Worm (Caenorhabditis elegans): ENCODE measurements around the gene cest-2.3.
A peak's percentile ranks its signal among the peaks of the same experiment; 100 is the strongest.

The cest-2.3 gene

DNA sequence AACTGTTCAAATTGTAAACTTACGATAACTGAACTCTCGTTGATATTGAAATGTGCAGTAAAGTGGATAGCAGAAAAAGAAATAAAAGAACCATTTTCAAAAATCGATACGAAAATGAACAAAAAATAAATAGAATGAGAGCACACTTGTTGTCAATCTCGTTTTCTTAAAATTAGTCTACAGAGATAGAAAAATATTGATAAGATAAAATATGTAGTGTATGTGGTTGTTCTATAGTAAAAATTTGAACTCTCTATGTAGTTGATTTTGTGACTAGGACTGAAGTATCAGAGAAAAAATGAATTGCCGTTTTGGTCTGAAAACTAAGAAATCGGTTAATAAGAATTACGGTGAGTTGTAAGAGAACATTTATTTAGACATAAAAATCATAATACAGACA, 11.5 kb downstream of the cest-2.3 start, which contains the start of gene cest-2.1:
Gene cest-2.1 (minus strand): TSS at position 198 of the 400 bp plus-strand sequence.
- TF ChIP-seq T22C8.4 (GFP tag; IDR thresholded peaks at IDR 0.05): no peak
- no peak for TF ChIP-seq ztf-29 (GFP tag; IDR thresholded peaks at IDR 0.05)
- TF ChIP-seq klf-2 (GFP tag; conservative IDR thresholded peaks at IDR 0.05): no peak
- no peak for TF ChIP-seq ztf-23 (GFP tag; IDR thresholded peaks at IDR 0.05)
- no peak for TF ChIP-seq ref-1 (GFP tag; conservative IDR thresholded peaks at IDR 0.05)
- TF ChIP-seq med-1 (GFP tag; optimal IDR thresholded peaks at IDR 0.05; ENCODE audit: insufficient read depth): no peak
- no peak for TF ChIP-seq cog-1 (tag; optimal IDR thresholded peaks at IDR 0.05)
- TF ChIP-seq flt-1 (GFP tag; IDR thresholded peaks at IDR 0.05): no peak
- no peak for TF ChIP-seq tab-1 (GFP tag; IDR thresholded peaks at IDR 0.05)

DNA sequence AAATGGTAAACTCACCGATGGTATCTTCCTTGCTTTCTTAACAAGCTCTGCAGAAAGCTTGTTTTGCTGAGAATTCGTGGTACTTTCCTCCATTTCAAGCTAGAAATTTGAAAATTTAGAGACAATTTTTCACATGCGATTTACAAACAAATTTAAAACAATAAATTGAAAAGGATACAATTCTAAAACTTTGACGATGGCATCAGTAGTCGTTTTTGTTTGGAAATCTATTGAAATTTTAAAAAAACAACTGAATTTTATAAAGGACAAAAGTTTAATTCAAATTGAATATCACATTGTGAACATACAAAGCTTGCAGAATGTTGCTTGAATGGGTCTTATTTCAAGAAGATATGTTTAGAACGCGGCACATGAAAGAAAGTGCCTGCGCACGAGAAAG, 15.1 kb downstream of the cest-2.3 start, which contains the start of gene ocam-1:
Gene ocam-1 (minus strand): TSS at position 101 of the 400 bp plus-strand sequence.
- TF ChIP-seq tab-1 (GFP tag; IDR thresholded peaks at IDR 0.05) (no peak), med-1 (GFP tag; optimal IDR thresholded peaks at IDR 0.05; ENCODE audit: insufficient read depth) (no peak), ref-1 (GFP tag; conservative IDR thresholded peaks at IDR 0.05) (no peak), ztf-29 (GFP tag; IDR thresholded peaks at IDR 0.05) (no peak), cog-1 (tag; optimal IDR thresholded peaks at IDR 0.05) (no peak), T22C8.4 (GFP tag; IDR thresholded peaks at IDR 0.05) (no peak), klf-2 (GFP tag; conservative IDR thresholded peaks at IDR 0.05) (no peak), flt-1 (GFP tag; IDR thresholded peaks at IDR 0.05) (no peak), ztf-23 (GFP tag; IDR thresholded peaks at IDR 0.05) (no peak)

DNA sequence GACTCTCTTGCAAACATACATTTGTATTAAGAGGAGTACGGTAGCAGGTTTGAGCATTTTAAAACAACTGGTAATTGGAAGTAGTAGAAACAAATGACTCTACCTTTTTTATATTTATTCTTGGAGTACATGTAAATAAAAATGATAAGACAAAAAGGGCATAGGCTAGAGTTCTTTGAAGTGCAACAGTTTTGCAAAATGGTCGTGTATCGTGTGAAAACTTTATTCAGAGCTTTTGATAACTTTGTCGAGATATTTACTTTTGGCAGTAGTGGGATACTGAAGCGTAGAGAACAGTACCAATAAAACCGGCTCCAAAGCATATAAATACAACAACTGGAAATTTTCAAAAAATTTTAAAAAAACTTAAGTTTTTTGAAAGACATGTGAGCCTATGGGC, 16.1 kb downstream of the cest-2.3 start, which contains the start of gene cest-1.1:
Gene cest-1.1 (minus strand): TSS at position 101 of the 400 bp plus-strand sequence.
- TF ChIP-seq med-1 (GFP tag; optimal IDR thresholded peaks at IDR 0.05; ENCODE audit: insufficient read depth) (no peak), ztf-23 (GFP tag; IDR thresholded peaks at IDR 0.05) (no peak), klf-2 (GFP tag; conservative IDR thresholded peaks at IDR 0.05) (no peak), ztf-29 (GFP tag; IDR thresholded peaks at IDR 0.05) (no peak), T22C8.4 (GFP tag; IDR thresholded peaks at IDR 0.05) (no peak), ref-1 (GFP tag; conservative IDR thresholded peaks at IDR 0.05) (no peak), flt-1 (GFP tag; IDR thresholded peaks at IDR 0.05) (no peak)

DNA sequence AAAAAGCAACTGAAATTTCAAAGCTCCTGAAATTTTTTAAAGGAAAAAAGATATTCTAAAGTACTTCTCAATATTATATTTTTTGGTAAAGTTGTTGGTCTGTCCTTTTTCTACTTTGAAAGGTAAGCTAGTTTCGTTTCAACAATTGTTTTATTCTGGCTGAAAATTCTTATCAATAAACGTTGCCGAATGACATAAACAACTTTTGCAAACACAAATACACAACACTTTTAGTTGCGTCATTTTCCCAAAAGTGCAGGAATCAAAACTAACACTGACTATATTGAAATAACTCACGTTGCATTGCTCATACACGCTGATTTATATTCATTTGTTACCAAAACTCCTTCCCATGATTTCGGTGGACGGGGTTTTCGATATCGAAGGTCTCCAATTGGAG, 17.0 kb downstream of the cest-2.3 start:
- no peak for TF ChIP-seq cog-1 (tag; optimal IDR thresholded peaks at IDR 0.05)
- no peak for TF ChIP-seq ztf-29 (GFP tag; IDR thresholded peaks at IDR 0.05)
- TF ChIP-seq flt-1 (GFP tag; IDR thresholded peaks at IDR 0.05): no peak
- TF ChIP-seq klf-2 (GFP tag; conservative IDR thresholded peaks at IDR 0.05): no peak
- no peak for TF ChIP-seq ref-1 (GFP tag; conservative IDR thresholded peaks at IDR 0.05)
- TF ChIP-seq T22C8.4 (GFP tag; IDR thresholded peaks at IDR 0.05): no peak
- TF ChIP-seq ztf-23 (GFP tag; IDR thresholded peaks at IDR 0.05): no peak
- TF ChIP-seq med-1 (GFP tag; optimal IDR thresholded peaks at IDR 0.05; ENCODE audit: insufficient read depth): no peak
- TF ChIP-seq tab-1 (GFP tag; IDR thresholded peaks at IDR 0.05): no peak

DNA sequence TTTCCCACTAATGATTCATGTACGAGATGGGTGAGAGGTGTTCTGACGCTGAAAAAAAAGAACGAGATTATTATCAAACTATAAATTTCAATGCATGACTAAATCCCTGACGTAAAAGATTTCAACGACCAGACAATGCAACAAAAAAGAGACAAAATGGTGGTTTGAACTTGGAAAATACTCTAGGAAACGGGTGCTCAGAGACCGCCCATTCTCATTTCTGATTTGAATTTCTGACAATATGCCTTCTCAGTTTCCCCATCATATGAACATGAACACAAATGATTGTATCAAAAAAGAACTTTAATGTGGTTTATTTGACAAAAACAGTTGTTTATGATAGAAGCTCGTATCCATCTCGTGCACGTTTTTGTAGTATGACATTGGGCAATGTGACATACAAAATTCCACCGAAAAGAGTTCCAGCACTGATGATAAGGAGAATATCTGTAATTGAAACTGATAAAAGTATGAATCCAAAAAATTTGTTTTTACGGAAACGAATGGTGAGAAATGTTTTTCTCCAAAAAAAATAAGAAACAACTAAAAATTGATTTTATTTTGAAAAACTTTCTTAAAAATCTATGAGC, 19.7 kb downstream of the cest-2.3 start, which contains the start of gene srd-26:
Gene srd-26 (minus strand): TSS at position 51 of the 590 bp plus-strand sequence.
- TF ChIP-seq flt-1 (GFP tag; IDR thresholded peaks at IDR 0.05) (no peak), cog-1 (tag; optimal IDR thresholded peaks at IDR 0.05) (no peak), klf-2 (GFP tag; conservative IDR thresholded peaks at IDR 0.05) (no peak), ztf-23 (GFP tag; IDR thresholded peaks at IDR 0.05) (no peak), ztf-29 (GFP tag; IDR thresholded peaks at IDR 0.05) (no peak), T22C8.4 (GFP tag; IDR thresholded peaks at IDR 0.05) (no peak), ref-1 (GFP tag; conservative IDR thresholded peaks at IDR 0.05) (no peak), med-1 (GFP tag; optimal IDR thresholded peaks at IDR 0.05; ENCODE audit: insufficient read depth) (no peak), tab-1 (GFP tag; IDR thresholded peaks at IDR 0.05) (no peak)

DNA sequence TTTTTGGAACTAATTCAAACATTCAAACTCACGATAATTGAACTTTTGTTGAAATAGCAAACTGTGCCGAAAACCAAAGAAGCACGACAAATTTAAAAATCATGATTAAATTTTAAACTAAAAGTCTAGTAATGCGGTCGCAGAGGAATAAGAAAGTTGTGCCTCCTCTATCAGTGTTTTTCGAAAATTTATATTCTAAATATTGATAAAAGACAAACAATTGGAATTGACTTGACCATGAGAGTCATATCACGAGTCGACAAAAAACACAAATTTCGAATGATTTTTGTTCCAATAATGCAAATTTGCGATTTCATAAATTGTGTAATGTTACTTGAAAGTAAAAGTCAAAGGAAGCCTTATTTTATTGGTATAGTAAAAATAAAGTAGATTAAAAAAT, 22.1 kb downstream of the cest-2.3 start, which contains the start of gene cest-1.2:
Gene cest-1.2 (minus strand): TSS at position 165 of the 400 bp plus-strand sequence.
- TF ChIP-seq ztf-23 (GFP tag; IDR thresholded peaks at IDR 0.05): no peak
- TF ChIP-seq tab-1 (GFP tag; IDR thresholded peaks at IDR 0.05): no peak
- no peak for TF ChIP-seq ztf-29 (GFP tag; IDR thresholded peaks at IDR 0.05)
- TF ChIP-seq flt-1 (GFP tag; IDR thresholded peaks at IDR 0.05): no peak
- TF ChIP-seq cog-1 (tag; optimal IDR thresholded peaks at IDR 0.05): no peak
- TF ChIP-seq T22C8.4 (GFP tag; IDR thresholded peaks at IDR 0.05): no peak
- TF ChIP-seq med-1 (GFP tag; optimal IDR thresholded peaks at IDR 0.05; ENCODE audit: insufficient read depth): no peak
- TF ChIP-seq klf-2 (GFP tag; conservative IDR thresholded peaks at IDR 0.05): no peak
- TF ChIP-seq ref-1 (GFP tag; conservative IDR thresholded peaks at IDR 0.05): no peak

DNA sequence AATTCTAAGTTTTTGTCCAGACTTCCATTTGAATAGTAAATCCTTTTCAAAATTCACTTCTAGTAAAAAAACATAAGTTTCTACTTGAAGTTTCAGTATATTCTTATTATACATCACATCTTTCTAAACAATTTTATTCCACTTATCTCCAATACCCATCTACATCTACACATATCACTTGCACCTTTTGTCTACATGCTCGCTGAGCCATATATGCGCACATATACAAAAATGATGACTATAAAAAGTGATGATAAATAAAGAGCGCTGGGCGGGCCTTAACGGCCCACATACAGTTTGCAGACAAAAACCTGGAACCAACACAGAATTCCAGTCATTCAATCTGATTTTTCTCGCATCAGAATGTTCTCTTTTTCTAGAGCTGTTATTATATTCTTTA, 26.3 kb downstream of the cest-2.3 start, which contains the start of gene AH10.2:
Gene AH10.2 (plus strand): TSS at position 301 of the 400 bp plus-strand sequence.
- no peak for TF ChIP-seq ztf-29 (GFP tag; IDR thresholded peaks at IDR 0.05)
- no peak for TF ChIP-seq tab-1 (GFP tag; IDR thresholded peaks at IDR 0.05)
- TF ChIP-seq cog-1 (tag; optimal IDR thresholded peaks at IDR 0.05): no peak
- no peak for TF ChIP-seq klf-2 (GFP tag; conservative IDR thresholded peaks at IDR 0.05)
- no peak for TF ChIP-seq ztf-23 (GFP tag; IDR thresholded peaks at IDR 0.05)
- TF ChIP-seq ref-1 (GFP tag; conservative IDR thresholded peaks at IDR 0.05): no peak
- TF ChIP-seq med-1 (GFP tag; optimal IDR thresholded peaks at IDR 0.05; ENCODE audit: insufficient read depth): no peak
- no peak for TF ChIP-seq flt-1 (GFP tag; IDR thresholded peaks at IDR 0.05)
- TF ChIP-seq T22C8.4 (GFP tag; IDR thresholded peaks at IDR 0.05): no peak

DNA sequence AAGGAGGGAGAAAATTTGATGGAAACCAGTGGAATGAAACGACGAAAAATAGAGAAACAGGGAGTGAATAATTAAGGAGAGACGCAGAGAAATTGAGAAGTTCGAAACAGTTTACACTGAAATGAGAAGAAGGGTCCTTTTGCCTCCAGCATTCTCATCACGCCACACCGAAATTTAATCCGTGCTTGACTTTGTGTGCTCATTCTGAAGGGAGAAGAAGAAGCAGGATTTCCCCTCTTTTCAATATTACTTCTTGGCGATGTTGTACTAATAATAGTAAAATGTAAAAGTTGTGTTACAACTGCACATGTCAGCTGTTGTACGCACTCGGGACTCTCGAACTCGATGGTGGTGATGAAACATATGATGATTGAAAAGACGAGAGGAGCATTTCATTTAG, 29.1 kb downstream of the cest-2.3 start:
- TF ChIP-seq cog-1 (tag; optimal IDR thresholded peaks at IDR 0.05) (peak; percentile 5), ref-1 (GFP tag; conservative IDR thresholded peaks at IDR 0.05) (no peak), ztf-29 (GFP tag; IDR thresholded peaks at IDR 0.05) (no peak)

DNA sequence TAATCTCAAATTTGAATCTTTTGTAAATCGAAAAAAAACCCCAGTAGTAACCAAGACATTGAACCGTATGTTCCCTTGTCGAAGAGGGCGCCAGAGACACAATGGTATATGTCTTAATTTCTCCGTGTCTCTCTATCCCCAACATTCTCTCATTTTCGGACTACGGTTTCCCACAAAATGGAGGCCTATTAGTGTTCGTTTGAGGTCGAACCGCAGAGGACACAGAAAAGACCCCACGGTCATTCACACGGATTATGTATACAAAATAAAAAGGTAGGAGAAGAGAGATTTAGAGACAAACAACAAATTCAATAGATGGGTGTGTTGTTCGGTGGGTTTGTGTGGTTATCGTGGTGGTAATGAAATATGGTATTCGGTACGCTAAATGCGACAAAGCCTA, 31.8 kb downstream of the cest-2.3 start:
- TF ChIP-seq med-1 (GFP tag; optimal IDR thresholded peaks at IDR 0.05; ENCODE audit: insufficient read depth) (no peak), ztf-29 (GFP tag; IDR thresholded peaks at IDR 0.05) (no peak), ztf-23 (GFP tag; IDR thresholded peaks at IDR 0.05) (no peak), ref-1 (GFP tag; conservative IDR thresholded peaks at IDR 0.05) (no peak), flt-1 (GFP tag; IDR thresholded peaks at IDR 0.05) (no peak), klf-2 (GFP tag; conservative IDR thresholded peaks at IDR 0.05) (no peak), T22C8.4 (GFP tag; IDR thresholded peaks at IDR 0.05) (no peak), cog-1 (tag; optimal IDR thresholded peaks at IDR 0.05) (no peak), tab-1 (GFP tag; IDR thresholded peaks at IDR 0.05) (no peak)

Data from whole organism, midembryonic.